Worm (Caenorhabditis elegans) whole organism, L1 larva: ENCODE results near the gene nep-24.

ENCODE experiments used
- C04F5.9 ChIP-seq: sonication (generic microtip); optimal IDR thresholded peaks from 2 replicates; lab custom pipeline; 2016; ENCODE audit warnings: missing genetic modification characterization, missing compliant biosample characterization
- alr-1 ChIP-seq: fragments of 200-800 bp; sonication (Bioruptor generic); optimal IDR thresholded peaks from 2 replicates; lab custom pipeline; 2018; ENCODE audit warnings: borderline replicate concordance, mild to moderate bottlenecking, missing genetic modification characterization, missing compliant biosample characterization
- blmp-1 ChIP-seq: fragments of 150-350 bp; optimal IDR thresholded peaks from 2 replicates; lab custom pipeline; 2014; ENCODE audit warnings: missing biosample characterization, missing genetic modification characterization
- ceh-63 ChIP-seq: fragments of 200-800 bp; sonication (Bioruptor generic); optimal IDR thresholded peaks from 2 replicates; lab custom pipeline; 2018; ENCODE audit warnings: mild to moderate bottlenecking, missing genetic modification characterization, missing compliant biosample characterization
- ceh-8 ChIP-seq: fragments of 200-800 bp; sonication (Bioruptor generic); optimal IDR thresholded peaks from 2 replicates; lab custom pipeline; 2018; ENCODE audit warnings: mild to moderate bottlenecking, missing genetic modification characterization, moderate library complexity, missing compliant biosample characterization
- ceh-88 ChIP-seq: fragments of 200-800 bp; sonication (Bioruptor generic); IDR thresholded peaks from 2 replicates; pipeline ENCODE4 v1.3.6; 2022; ENCODE audit warnings: missing genetic modification characterization, missing compliant biosample characterization
- ces-1 ChIP-seq: fragments of 150-350 bp; optimal IDR thresholded peaks from 2 replicates; lab custom pipeline; 2014; ENCODE audit warnings: missing biosample characterization, missing genetic modification reagents, missing genetic modification characterization
- dpl-1 ChIP-seq, 3 experiments: fragments of 150-350 bp in 2 of 3; sonication (generic microtip) in 1 of 3; optimal IDR thresholded peaks; 2 replicates each; lab custom pipeline; 2014 to 2017; ENCODE audit warnings: missing biosample characterization in 3 of 3, missing genetic modification characterization in 3 of 3, missing genetic modification reagents in 3 of 3
- efl-3 ChIP-seq: fragments of 200-800 bp; sonication (Bioruptor generic); optimal IDR thresholded peaks from 2 replicates; lab custom pipeline; 2018; ENCODE audit warnings: mild to moderate bottlenecking, missing genetic modification characterization, missing compliant biosample characterization
- fkh-10 ChIP-seq: sonication (generic microtip); optimal IDR thresholded peaks from 2 replicates; lab custom pipeline; 2017; ENCODE audit warnings: missing biosample characterization, missing genetic modification reagents, missing genetic modification characterization
- fkh-4 ChIP-seq: sonication (generic microtip); optimal IDR thresholded peaks from 2 replicates; lab custom pipeline; 2016; ENCODE audit warnings: missing compliant biosample characterization, missing genetic modification characterization, borderline replicate concordance
- fos-1 ChIP-seq: fragments of 150-350 bp; optimal IDR thresholded peaks from 2 replicates; lab custom pipeline; 2014; ENCODE audit warnings: missing biosample characterization, missing genetic modification characterization
- hlh-17 ChIP-seq: fragments of 200-800 bp; sonication (Bioruptor generic); optimal IDR thresholded peaks from 2 replicates; lab custom pipeline; 2018; ENCODE audit warnings: missing genetic modification characterization, mild to moderate bottlenecking, missing compliant biosample characterization, moderate library complexity, borderline replicate concordance
- hpl-2 ChIP-seq: fragments of 150-350 bp; optimal IDR thresholded peaks from 2 replicates; lab custom pipeline; 2014; ENCODE audit warnings: missing biosample characterization, missing genetic modification reagents, missing genetic modification characterization
- irx-1 ChIP-seq: sonication (generic microtip); optimal IDR thresholded peaks from 2 replicates; lab custom pipeline; 2016; ENCODE audit warnings: missing genetic modification characterization, missing compliant biosample characterization
- jun-1 ChIP-seq: fragments of 150-350 bp; optimal IDR thresholded peaks from 2 replicates; lab custom pipeline; 2014; ENCODE audit warnings: missing biosample characterization, missing genetic modification reagents, missing genetic modification characterization
- lin-39 ChIP-seq: fragments of 150-350 bp; optimal IDR thresholded peaks from 2 replicates; lab custom pipeline; 2014; ENCODE audit warnings: missing biosample characterization, missing genetic modification reagents, missing genetic modification characterization
- mab-9 ChIP-seq: fragments of 200-800 bp; sonication (Bioruptor generic); IDR thresholded peaks from 2 replicates; pipeline ENCODE4 v1.3.6; 2022; ENCODE audit warnings: missing genetic modification reagents, missing genetic modification characterization, missing compliant biosample characterization
- nhr-12 ChIP-seq: sonication (generic microtip); optimal IDR thresholded peaks from 2 replicates; lab custom pipeline; 2017; ENCODE audit warnings: missing biosample characterization, missing genetic modification characterization
- nhr-20 ChIP-seq: sonication (generic microtip); optimal IDR thresholded peaks from 2 replicates; lab custom pipeline; 2016; ENCODE audit warnings: mild to moderate bottlenecking, missing genetic modification characterization, missing compliant biosample characterization
- nhr-237 ChIP-seq: fragments of 150-350 bp; optimal IDR thresholded peaks from 2 replicates; lab custom pipeline; 2014; ENCODE audit warnings: missing biosample characterization, missing genetic modification characterization
- nhr-28 ChIP-seq: fragments of 150-350 bp; optimal IDR thresholded peaks from 2 replicates; lab custom pipeline; 2014; ENCODE audit warnings: missing biosample characterization, missing genetic modification characterization
- nhr-47 ChIP-seq: sonication (generic microtip); optimal IDR thresholded peaks from 2 replicates; lab custom pipeline; 2016; ENCODE audit warnings: mild to moderate bottlenecking, missing genetic modification characterization, moderate library complexity, missing compliant biosample characterization
- nhr-76 ChIP-seq: sonication (generic microtip); optimal IDR thresholded peaks from 2 replicates; lab custom pipeline; 2017; ENCODE audit warnings: missing biosample characterization, missing genetic modification characterization
- nhr-77 ChIP-seq: fragments of 150-350 bp; optimal IDR thresholded peaks from 2 replicates; lab custom pipeline; 2014; ENCODE audit warnings: missing biosample characterization, missing genetic modification characterization
- nhr-84 ChIP-seq: sonication (generic microtip); optimal IDR thresholded peaks from 2 replicates; lab custom pipeline; 2017; ENCODE audit warnings: missing biosample characterization, missing genetic modification characterization
- nhr-85 ChIP-seq: sonication (generic microtip); peaks from one replicate; lab custom pipeline; 2016; ENCODE audit warnings: missing genetic modification characterization, inconsistent platforms, missing compliant biosample characterization
- nhr-90 ChIP-seq: sonication (generic microtip); optimal IDR thresholded peaks from 2 replicates; lab custom pipeline; 2016; ENCODE audit warnings: mild to moderate bottlenecking, missing genetic modification characterization, missing compliant biosample characterization; ENCODE audit not compliant: poor library complexity
- pag-3 ChIP-seq: sonication (generic microtip); optimal IDR thresholded peaks from 2 replicates; lab custom pipeline; 2017; ENCODE audit warnings: missing genetic modification characterization, mild to moderate bottlenecking, missing compliant biosample characterization, antibody characterized with exemption, borderline replicate concordance; ENCODE audit not compliant: insufficient read depth
- skn-1 ChIP-seq: fragments of 150-350 bp; optimal IDR thresholded peaks from 2 replicates; lab custom pipeline; 2014; ENCODE audit warnings: missing biosample characterization, missing genetic modification characterization
- snpc-4 ChIP-seq: fragments of 150-350 bp; optimal IDR thresholded peaks from 2 replicates; lab custom pipeline; 2014; ENCODE audit warnings: missing biosample characterization, missing genetic modification characterization
- snu-23 ChIP-seq: sonication (generic microtip); optimal IDR thresholded peaks from 2 replicates; lab custom pipeline; 2016; ENCODE audit warnings: missing genetic modification characterization, missing compliant biosample characterization
- sox-4 ChIP-seq: sonication (generic microtip); optimal IDR thresholded peaks from 2 replicates; lab custom pipeline; 2016; ENCODE audit warnings: missing genetic modification characterization, missing compliant biosample characterization
- sptf-1 ChIP-seq: fragments of 150-350 bp; optimal IDR thresholded peaks from 2 replicates; lab custom pipeline; 2014; ENCODE audit warnings: missing biosample characterization, missing genetic modification characterization
- unc-62 ChIP-seq: fragments of 150-350 bp; optimal IDR thresholded peaks from 2 replicates; lab custom pipeline; 2014; ENCODE audit warnings: missing biosample characterization, missing genetic modification reagents, missing genetic modification characterization
- unc-98 ChIP-seq: fragments of 200-800 bp; sonication (Bioruptor generic); IDR thresholded peaks from 2 replicates; pipeline ENCODE4 v1.3.6; 2022; ENCODE audit warnings: missing genetic modification characterization, missing compliant biosample characterization
- zag-1 ChIP-seq: fragments of 150-350 bp; optimal IDR thresholded peaks from 2 replicates; lab custom pipeline; 2014; ENCODE audit warnings: missing biosample characterization, missing genetic modification characterization

The nep-24 gene

ce11 chrIV:16919212-16919775 is 4.9 kb upstream of the nep-24 start, which contains the start of the genes Y116A8C.470 and Y116A8C.463:
Gene Y116A8C.470 (minus strand): TSS chrIV:16919312.
Gene Y116A8C.463 (plus strand): TSS chrIV:16919725.
- TF ChIP-seq hpl-2 (GFP tag; lab: Kevin White, UChicago) = no peak
- TF ChIP-seq unc-98 (GFP tag; lab: Robert Waterston, UW) = no peak
- TF ChIP-seq nhr-12 = no peak
- TF ChIP-seq dpl-1 (GFP tag; optimal IDR thresholded peaks at IDR 0.05; lab: Kevin White, UChicago) = no peak
- TF ChIP-seq ces-1 = no peak
- no peak for TF ChIP-seq pag-3 (tag; lab: Kevin White, UChicago)
- TF ChIP-seq unc-62 (GFP tag; lab: Kevin White, UChicago) = no peak
- no peak for TF ChIP-seq nhr-84
- no peak for TF ChIP-seq ceh-8 (GFP tag; lab: Kevin White, UChicago)
- TF ChIP-seq ceh-63 (GFP tag; lab: Kevin White, UChicago) = no peak
- TF ChIP-seq, all 84 proteins: peak for 0

DNA sequence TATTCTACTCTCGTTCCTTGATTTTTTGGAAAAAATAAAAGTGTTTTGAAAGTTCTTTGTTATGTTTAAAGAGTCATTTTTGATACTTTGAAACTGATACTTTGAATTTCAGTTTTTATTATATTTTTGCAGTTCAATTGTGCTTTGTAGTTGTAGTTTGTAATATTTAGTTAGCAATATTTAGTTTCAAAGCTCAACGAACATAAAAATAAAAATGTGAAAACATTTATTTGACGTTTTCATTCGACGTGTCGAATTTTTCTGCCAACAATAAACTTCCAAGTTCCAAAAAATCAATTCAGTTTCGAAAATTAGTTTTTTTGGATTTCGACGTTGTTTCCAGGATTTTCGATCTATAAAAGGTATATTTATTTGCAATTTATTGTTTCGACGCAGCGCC is 4.2 kb upstream of the nep-24 start, which contains the start of gene nep-23:
Gene nep-23 (plus strand): TSS at position 301 of the 400 bp plus-strand sequence.
- TF ChIP-seq nhr-20 = no peak

ce11 chrIV:16921999-16922398 is 2.2 kb upstream of the nep-24 start:
- TF ChIP-seq jun-1 (tag; lab: Kevin White, UChicago) (no peak), efl-3 (GFP tag; lab: Kevin White, UChicago) (no peak), hlh-17 (GFP tag; lab: Kevin White, UChicago) (no peak)
- TF ChIP-seq, all 84 proteins: peak for 0

DNA sequence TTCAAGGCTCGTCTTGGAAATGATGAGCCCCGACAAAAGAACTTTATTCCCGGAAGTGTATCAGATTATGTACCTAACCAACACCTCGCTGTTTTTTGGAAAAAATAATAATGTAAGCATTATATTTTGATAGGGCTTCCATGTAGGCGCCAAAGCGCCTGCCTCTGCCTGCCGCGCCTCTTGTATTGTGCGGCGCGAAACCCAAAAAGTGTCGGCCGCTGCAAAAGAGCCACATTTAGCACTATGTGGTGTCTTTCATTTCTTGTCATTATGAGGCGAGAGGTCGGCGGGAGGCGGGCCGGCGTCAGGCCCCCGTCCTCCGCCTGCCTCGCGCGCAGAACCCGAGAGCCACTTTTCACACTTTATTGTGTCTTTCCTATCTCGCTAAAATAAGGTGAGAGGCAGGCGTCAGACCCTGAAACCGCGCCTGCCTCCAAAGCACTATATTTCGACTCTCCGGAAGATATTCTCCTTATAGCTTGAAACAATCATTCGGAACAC is 1.2 kb downstream of the nep-24 start:
- no peak for TF ChIP-seq dpl-1 (GFP tag; optimal IDR thresholded peaks at IDR 0.05; lab: Kevin White, UChicago)
- TF ChIP-seq alr-1 (tag; lab: Kevin White, UChicago) = no peak
- TF ChIP-seq nhr-237 = no peak
- no peak for TF ChIP-seq nhr-90
- no peak for TF ChIP-seq skn-1 (tag; lab: Kevin White, UChicago)
- no peak for TF ChIP-seq nhr-20
- no peak for TF ChIP-seq lin-39 (tag; lab: Kevin White, UChicago)
- no peak for TF ChIP-seq zag-1 (tag; lab: Kevin White, UChicago)
- TF ChIP-seq snu-23 = no peak
- no peak for TF ChIP-seq nhr-76
- no peak for TF ChIP-seq sox-4 (tag; lab: Kevin White, UChicago)
- TF ChIP-seq nhr-47 (tag; lab: Kevin White, UChicago) = no peak
- TF ChIP-seq fkh-4 (tag; lab: Kevin White, UChicago) = no peak
- no peak for TF ChIP-seq fos-1
- TF ChIP-seq, all 84 proteins: peak for 0

DNA sequence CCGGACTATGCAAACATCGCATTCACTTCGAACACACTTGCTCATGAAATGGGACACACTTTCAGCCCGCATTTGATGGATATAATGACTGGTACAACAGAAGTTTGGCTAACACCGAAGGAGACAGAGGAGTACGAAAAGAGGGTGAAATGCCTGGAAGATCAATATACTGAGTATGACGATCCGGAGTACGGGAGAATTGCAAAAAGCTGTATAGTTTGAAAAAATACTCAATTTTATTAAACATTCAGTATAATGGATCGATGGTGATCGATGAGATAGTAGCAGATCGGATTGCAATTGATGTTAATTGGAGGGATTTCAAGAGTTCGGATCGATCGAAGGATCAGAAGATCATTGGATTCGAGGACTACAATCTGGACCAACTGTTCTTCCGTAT is 2.4 kb downstream of the nep-24 start:
- no peak for TF ChIP-seq sptf-1 (tag; lab: Kevin White, UChicago)
- TF ChIP-seq snpc-4 (tag; lab: Kevin White, UChicago) = no peak
- no peak for TF ChIP-seq blmp-1

DNA sequence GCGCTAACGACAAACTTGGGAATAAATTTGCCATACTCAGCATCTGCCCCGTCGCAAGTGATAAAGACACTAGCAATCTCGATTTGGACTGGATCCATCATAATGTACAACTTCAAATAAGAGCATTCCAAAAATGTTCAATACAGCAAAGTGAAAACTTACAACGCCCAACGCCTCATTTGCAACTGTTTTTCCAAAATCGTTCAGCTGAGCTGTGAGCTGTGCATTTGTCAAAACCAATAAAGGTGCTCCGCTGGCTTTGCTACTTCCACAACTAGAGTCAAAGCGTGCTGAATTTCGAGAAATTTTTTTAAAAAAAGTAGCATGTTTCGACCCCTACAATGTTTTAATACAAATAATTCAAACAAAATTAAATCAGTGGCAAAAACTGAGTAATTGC is 6.9 kb downstream of the nep-24 start, which contains the start of gene Y116A8C.49:
Gene Y116A8C.49 (minus strand): TSS at position 101 of the 400 bp plus-strand sequence.
- TF ChIP-seq mab-9 = no peak
- no peak for TF ChIP-seq nhr-77 (tag; lab: Kevin White, UChicago)
- TF ChIP-seq skn-1 (tag; lab: Kevin White, UChicago) = no peak
- TF ChIP-seq C04F5.9 (tag; lab: Kevin White, UChicago) = no peak
- no peak for TF ChIP-seq nhr-85 (tag; lab: Kevin White, UChicago)
- no peak for TF ChIP-seq nhr-28 (tag; lab: Kevin White, UChicago)
- TF ChIP-seq ceh-88 = no peak
- no peak for TF ChIP-seq irx-1 (tag; lab: Kevin White, UChicago)
- no peak for TF ChIP-seq fkh-10 (GFP tag; lab: Kevin White, UChicago)
- TF ChIP-seq pag-3 (tag; lab: Kevin White, UChicago) = no peak
